Fruit fly (Drosophila melanogaster): ENCODE measurements around the gene CG32221.

The CG32221 gene

dm6 chr3L:19818701-19819100, 15.8 kb upstream of the CG32221 start (continued):
- no peak for TF ChIP-seq CG14710 (tag; optimal IDR thresholded peaks at IDR 0.05)
- TF ChIP-seq HLH4C (GFP tag; IDR thresholded peaks at IDR 0.05; ENCODE audit: partially characterized antibody), result peak; percentile 20; the same call in 1 of the 3 replicates
- no peak for TF ChIP-seq CG5180 (GFP tag; optimal IDR thresholded peaks at IDR 0.05)
- no peak for TF ChIP-seq grn (GFP tag; optimal IDR thresholded peaks at IDR 0.05)
- TF ChIP-seq amos (GFP tag; IDR thresholded peaks at IDR 0.05; ENCODE audit: partially characterized antibody), result peak; percentile 37; the same call in 1 of the 2 replicates
- TF ChIP-seq chinmo (GFP tag; IDR thresholded peaks at IDR 0.05; ENCODE audit: partially characterized antibody), result 0 out of 4 replicates have a peak, but pooled peaks have one; percentile 13
- peak; percentile 33 for TF ChIP-seq YL-1 (GFP tag; optimal IDR thresholded peaks at IDR 0.05)
- TF ChIP-seq CG8944 (GFP tag; optimal IDR thresholded peaks at IDR 0.05), result no peak
- TF ChIP-seq CG7271 (tag; optimal IDR thresholded peaks at IDR 0.05), result no peak
- no peak for TF ChIP-seq kah (GFP tag; optimal IDR thresholded peaks at IDR 0.05)
- TF ChIP-seq NFAT (GFP tag; IDR thresholded peaks at IDR 0.05), result 0 out of 2 replicates have a peak, but pooled peaks have one; percentile 10
- 0 out of 3 replicates have a peak, but pooled peaks have one; percentile 7 for TF ChIP-seq gce (GFP tag; IDR thresholded peaks at IDR 0.05)
- peak; percentile 23 for TF ChIP-seq pzg (GFP tag; optimal IDR thresholded peaks at IDR 0.05)
- TF ChIP-seq ewg (GFP tag; optimal IDR thresholded peaks at IDR 0.05), result peak; percentile 92
- 0 out of 3 replicates have a peak, but pooled peaks have one; percentile 12 for TF ChIP-seq so (GFP tag; IDR thresholded peaks at IDR 0.05)
- no peak for TF ChIP-seq Fer3 (tag; optimal IDR thresholded peaks at IDR 0.05)
- TF ChIP-seq inv (GFP tag; IDR thresholded peaks at IDR 0.05; ENCODE audit: partially characterized antibody), result peak; percentile 14; the same call in 1 of the 2 replicates

- TF ChIP-seq Dek (tag; optimal IDR thresholded peaks at IDR 0.05) (no peak), corto (GFP tag; optimal IDR thresholded peaks at IDR 0.05) (no peak), kni (GFP tag; optimal IDR thresholded peaks at IDR 0.05) (no peak), cg (GFP tag; optimal IDR thresholded peaks at IDR 0.05) (peak; percentile 42), disco-r (GFP tag; optimal IDR thresholded peaks at IDR 0.05) (no peak), CG7963 (GFP tag; IDR thresholded peaks at IDR 0.05; ENCODE audit: partially characterized antibody) (no peak), ftz-f1 (GFP tag; optimal IDR thresholded peaks at IDR 0.05) (no peak), emc (GFP tag; optimal IDR thresholded peaks at IDR 0.05) (no peak), pzg (GFP tag; optimal IDR thresholded peaks at IDR 0.05) (no peak), CG33213 (GFP tag; optimal IDR thresholded peaks at IDR 0.05) (no peak), lmd (GFP tag; IDR thresholded peaks at IDR 0.05) (no peak), CG13894 (tag; optimal IDR thresholded peaks at IDR 0.05) (no peak), sob (GFP tag; IDR thresholded peaks at IDR 0.05) (no peak), abd-A (tag; optimal IDR thresholded peaks at IDR 0.05) (no peak), HmgD (GFP tag; optimal IDR thresholded peaks at IDR 0.05) (no peak), Sox102F (GFP tag; optimal IDR thresholded peaks at IDR 0.05) (no peak), sim (GFP tag; IDR thresholded peaks at IDR 0.05) (peak; percentile 28; the same call in 1 of the 2 replicates), CG12744 (GFP tag; optimal IDR thresholded peaks at IDR 0.05) (no peak), CG17359 (tag; optimal IDR thresholded peaks at IDR 0.05) (no peak), fd3F (GFP tag; optimal IDR thresholded peaks at IDR 0.05) (no peak), fd96Cb (tag; optimal IDR thresholded peaks at IDR 0.05) (no peak), sr (GFP tag; IDR thresholded peaks at IDR 0.05) (peak; percentile 81), ap (GFP tag; IDR thresholded peaks at IDR 0.05) (no peak), seq (GFP tag; IDR thresholded peaks at IDR 0.05) (no peak), MBD-R2 (GFP tag; IDR thresholded peaks at IDR 0.05) (peak; percentile 28; the same call in 1 of the 2 replicates), onecut (GFP tag; IDR thresholded peaks at IDR 0.05) (peak; percentile 98), CG15514 (GFP tag; optimal IDR thresholded peaks at IDR 0.05) (peak; percentile 14), NK7.1 (GFP tag; optimal IDR thresholded peaks at IDR 0.05) (no peak), CG2116 (GFP tag; optimal IDR thresholded peaks at IDR 0.05) (no peak), CG6272 (GFP tag; IDR thresholded peaks at IDR 0.05) (no peak), Pdp1 (GFP tag; optimal IDR thresholded peaks at IDR 0.05) (no peak), pfk (GFP tag; optimal IDR thresholded peaks at IDR 0.05) (peak; percentile 16), Mad (GFP tag; optimal IDR thresholded peaks at IDR 0.05) (no peak)
Measured at dm6 chr3L:19833227-19833626, 1.2 kb upstream of the CG32221 start.
